Worm (Caenorhabditis elegans) whole organism, dauer: ENCODE results near the gene T10D4.14.
"Not testable (repeated sequence)": the region's sequence is repeated elsewhere in the genome, so short reads cannot be mapped to it uniquely, and the experiment has no call there.

Source experiments
- unc-62 ChIP-seq: sonication (generic microtip); optimal IDR thresholded peaks from 2 replicates; lab custom pipeline; 2017; ENCODE audit warnings: missing biosample characterization, missing genetic modification reagents, missing genetic modification characterization

Gene T10D4.14

DNA sequence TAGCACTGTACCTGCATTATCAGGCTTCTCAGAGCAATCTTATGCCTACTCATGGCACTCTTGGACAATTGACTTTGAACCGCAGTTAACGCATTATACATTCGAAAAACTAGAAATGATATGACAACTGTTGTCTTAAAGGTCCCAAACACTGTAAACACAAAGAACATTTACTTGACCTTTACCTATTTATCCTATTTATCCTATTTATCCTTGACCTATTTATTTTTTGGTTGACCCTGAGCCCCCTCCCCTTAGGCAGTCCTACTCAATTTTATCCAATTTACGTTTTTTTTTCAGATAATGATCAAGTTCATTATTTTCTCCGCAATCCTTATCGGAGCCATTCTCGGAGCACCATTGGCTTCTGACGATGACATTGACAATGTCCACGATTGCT is at the start of gene T10D4.14, which contains the start of gene T10D4.19:
T10D4.14 (minus strand) TSS at position 101 of the 400 bp plus-strand sequence.
T10D4.19 (plus strand) TSS at position 304 of the 400 bp plus-strand sequence.
- TF ChIP-seq unc-62 (GFP tag; lab: Kevin White, UChicago): no peak

DNA sequence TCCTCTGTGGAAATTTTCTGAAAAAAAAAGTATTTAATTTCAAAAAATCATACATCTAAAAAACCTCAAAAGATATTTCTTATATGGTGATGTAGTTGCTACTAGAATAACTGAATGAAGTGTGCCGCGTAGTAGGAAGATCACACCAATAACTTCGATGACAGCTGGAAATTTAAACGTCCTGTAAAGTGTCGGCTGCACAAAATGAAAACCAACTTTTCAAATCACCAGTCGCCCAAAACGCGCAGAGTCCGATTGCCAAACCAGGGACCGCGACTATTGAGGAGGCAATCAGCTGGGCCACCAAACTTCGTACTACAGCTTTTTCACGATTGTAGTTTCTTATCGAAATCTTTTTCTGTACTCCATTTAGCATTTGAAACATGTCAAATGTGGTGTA is 49.7 kb upstream of the T10D4.14 start, which contains the start of gene sri-48:
sri-48 (minus strand) TSS at position 101 of the 400 bp plus-strand sequence.
- not testable (repeated sequence) for TF ChIP-seq unc-62 (GFP tag; lab: Kevin White, UChicago)

DNA sequence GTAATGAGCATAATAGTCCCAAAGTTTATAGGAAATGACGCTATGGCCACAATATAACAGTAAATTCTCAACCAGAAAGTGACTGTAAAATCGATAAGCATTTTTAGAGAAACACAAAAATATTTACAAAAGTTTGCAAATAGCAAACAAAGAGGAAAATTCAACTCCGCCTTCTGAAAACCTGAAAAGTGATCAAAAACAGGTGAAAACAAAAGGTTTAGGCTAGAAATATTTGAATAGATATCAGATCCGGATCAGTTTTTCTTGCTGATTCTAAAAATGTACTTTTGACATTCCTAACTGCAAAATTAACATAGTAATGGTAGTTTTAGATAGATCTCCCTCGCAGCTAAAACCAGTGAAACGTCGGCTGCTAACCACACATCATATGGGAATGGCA is 47.5 kb upstream of the T10D4.14 start, which contains the start of gene sri-51:
sri-51 (minus strand) TSS at position 101 of the 400 bp plus-strand sequence.
- no peak for TF ChIP-seq unc-62 (GFP tag; lab: Kevin White, UChicago)

DNA sequence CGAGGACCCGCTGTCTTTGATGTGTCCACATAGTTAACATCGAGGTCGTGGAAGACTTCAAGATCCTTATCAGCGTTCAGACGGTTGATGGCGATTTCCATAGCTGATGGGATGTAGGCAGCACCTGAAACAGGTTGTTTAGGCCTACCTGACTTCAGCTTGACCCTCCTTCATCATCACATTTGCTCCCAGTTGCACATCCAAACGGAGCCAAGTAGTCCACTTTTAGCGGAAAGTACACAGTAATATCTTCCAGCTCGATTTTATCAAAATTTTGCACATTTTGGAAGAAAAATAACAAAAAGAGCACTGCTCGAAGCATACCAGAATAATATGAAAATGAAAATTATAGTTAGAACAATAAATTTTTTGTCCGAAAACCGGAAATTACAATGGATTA is 45.5 kb upstream of the T10D4.14 start, which contains the start of gene gcy-15:
gcy-15 (minus strand) TSS at position 101 of the 400 bp plus-strand sequence.
- TF ChIP-seq unc-62 (GFP tag; lab: Kevin White, UChicago): no peak

DNA sequence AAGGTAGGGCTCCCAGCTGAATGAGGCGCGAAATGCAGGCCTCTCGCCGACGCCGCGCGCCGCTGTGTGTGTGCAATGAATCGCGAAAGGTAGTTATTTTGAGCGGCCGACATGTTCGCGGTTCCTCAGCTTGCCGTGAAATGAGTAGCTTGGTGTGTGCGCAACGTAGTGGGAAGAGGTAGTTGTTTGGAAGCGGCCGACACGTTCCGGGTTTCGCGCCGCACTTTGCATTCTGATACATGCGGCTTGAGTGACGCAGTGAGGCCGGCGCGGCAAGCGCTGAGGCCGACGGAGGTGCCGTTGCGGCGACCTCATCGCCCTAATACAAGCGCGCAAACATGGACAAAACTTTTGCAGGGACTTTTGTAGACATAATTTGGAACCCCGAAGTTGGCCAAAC is 44.2 kb upstream of the T10D4.14 start:
- no peak for TF ChIP-seq unc-62 (GFP tag; lab: Kevin White, UChicago)

DNA sequence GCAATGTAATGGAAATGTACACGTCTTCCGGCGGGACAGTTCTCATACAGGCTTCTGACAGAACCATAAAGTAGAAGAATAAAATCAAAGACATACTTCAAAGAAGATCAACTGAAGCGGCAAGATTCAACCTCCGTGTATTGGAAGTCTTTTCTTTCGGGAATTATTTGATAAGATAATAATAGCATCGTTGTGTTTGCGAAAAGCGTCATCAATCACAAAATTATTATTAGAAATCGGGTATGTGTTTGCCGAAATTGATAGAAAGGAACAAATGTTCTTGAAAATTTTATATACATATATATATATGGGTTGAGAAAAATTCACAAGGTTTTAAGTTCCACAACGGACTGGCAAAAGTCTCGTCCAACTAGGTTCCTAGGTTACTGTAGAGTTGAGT is 40.0 kb upstream of the T10D4.14 start, which contains the start of gene Y27F2A.9:
Y27F2A.9 (minus strand) TSS at position 101 of the 400 bp plus-strand sequence.
- not testable (repeated sequence) for TF ChIP-seq unc-62 (GFP tag; lab: Kevin White, UChicago)

DNA sequence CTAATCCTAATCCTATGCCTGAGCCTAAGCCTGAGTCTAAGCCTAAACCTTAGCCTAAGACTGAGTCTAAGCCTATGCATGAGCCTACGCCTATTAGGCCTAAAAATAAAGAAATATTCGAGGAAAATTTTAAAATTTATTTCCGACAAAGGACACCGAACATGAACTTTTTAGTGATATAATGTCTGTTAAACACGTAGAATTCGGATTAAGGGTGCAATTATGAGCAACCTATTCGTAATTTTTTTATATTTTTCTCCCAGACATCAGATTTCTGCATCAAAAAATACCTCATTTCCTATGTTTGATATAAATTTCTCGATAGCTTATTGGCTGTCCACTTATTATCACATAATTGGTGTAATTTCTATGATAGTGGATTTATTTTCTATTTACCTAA is 37.5 kb upstream of the T10D4.14 start, which contains the start of gene Y27F2A.11:
Y27F2A.11 (plus strand) TSS at position 301 of the 400 bp plus-strand sequence.
- not testable (repeated sequence) for TF ChIP-seq unc-62 (GFP tag; lab: Kevin White, UChicago)

DNA sequence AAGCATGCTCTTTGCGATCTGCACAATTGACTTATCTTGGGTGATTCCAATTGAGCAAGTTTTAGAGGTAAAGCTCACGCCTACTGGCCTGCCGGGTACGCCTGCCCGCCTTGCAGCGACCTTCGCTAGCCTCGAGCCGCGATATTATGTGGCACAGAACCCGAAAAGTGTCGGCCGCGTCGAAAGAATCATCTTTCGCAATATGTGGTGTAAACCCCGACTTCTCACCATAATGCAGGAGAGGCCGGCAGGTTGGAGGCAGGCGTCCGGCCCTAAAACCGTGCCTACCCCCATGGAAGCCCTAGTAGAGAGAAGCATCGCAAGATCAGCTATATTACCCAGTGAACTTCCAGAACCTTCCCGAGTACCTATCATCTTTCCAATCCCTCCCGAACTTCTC is 34.3 kb upstream of the T10D4.14 start:
- no peak for TF ChIP-seq unc-62 (GFP tag; lab: Kevin White, UChicago)

DNA sequence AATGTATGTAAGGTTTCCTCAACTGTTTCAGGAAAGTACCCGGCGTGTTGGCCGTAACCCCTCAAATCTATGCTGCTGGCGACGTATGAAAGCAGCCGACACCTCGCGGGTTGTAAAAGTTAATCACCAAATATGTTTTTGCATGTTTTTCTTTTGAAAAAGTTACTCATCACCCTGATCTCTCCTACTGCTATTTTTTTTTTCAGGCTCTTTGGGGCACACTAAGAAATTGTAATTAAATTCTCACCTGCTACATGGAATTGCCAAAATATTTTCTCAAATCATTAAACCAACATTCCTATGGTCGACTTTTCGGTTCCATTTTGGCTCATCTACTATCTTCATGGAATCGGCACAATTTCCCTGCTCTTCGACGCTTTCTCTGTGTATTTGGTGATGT is 33.3 kb upstream of the T10D4.14 start, which contains the start of gene sri-78:
sri-78 (plus strand) TSS at position 301 of the 400 bp plus-strand sequence.
- not testable (repeated sequence) for TF ChIP-seq unc-62 (GFP tag; lab: Kevin White, UChicago)

DNA sequence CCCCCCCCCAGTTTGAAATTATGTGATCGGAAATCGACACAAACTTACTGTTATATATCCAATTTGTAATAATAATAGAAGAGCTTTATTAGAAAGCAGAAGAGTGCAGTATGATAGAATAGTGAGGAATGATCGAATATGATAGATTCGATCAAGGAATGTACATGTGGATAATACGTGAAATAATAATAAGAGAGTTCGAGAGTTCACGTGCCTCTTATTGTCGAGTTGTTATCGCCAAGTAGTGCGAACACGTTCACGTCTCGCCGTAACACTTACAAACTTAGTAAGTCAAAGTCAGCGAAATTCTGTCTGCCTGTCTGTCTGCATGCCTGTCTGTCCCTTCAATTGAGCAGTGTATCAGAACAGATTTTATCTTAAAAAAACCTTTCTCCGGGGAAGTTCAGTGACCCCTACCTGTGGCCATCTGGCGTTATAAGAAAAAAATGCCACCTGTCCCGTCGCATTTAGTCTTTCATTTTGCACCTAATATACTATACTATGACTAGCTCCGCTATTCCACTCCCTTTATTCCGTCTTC is 31.9 kb upstream of the T10D4.14 start, which contains the start of the genes Y27F2A.6 and Y27F2A.8:
Y27F2A.6 (minus strand) TSS at position 101 of the 541 bp plus-strand sequence.
Y27F2A.8 (plus strand) TSS at position 491 of the 541 bp plus-strand sequence.
- TF ChIP-seq unc-62 (GFP tag; lab: Kevin White, UChicago): not testable (repeated sequence)

DNA sequence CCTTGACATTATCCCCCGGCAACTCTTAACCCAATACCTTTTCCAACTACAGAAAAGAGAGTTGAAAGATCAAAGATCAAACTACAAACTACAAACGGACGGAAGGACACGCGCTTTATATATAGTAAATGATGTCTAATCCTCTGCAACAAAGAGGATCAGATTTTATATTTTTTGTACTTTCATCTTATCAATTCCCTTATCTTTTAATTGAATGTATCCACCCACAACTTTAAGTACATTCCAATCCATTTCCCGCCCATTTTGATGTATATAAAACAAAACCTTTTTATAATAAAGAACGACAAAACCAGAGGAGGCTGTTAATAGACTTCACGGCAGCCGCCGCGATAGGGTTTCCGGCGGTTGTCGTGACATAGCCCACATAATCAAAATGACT is 26.1 kb upstream of the T10D4.14 start, which contains the start of gene sri-40:
sri-40 (plus strand) TSS at position 301 of the 400 bp plus-strand sequence.
- TF ChIP-seq unc-62 (GFP tag; lab: Kevin White, UChicago): not testable (repeated sequence)

DNA sequence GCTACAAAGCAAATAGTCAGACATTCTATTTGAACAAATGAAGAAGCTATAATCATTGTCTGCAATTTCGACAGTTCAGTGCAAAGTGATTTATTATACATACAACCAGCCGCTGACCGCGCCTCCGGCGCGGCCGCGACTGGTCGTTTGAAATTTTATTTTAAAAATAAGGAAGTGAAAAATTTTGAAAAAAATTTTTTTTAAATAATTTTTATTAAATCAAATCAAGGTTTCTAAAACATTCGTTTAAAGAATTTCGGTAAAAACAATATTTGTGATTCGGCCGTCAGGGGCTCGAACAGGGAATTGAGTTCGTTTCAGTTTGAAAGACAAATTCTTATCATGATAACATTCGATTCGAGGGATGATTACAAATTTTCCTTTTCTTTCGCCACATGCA is 20.7 kb upstream of the T10D4.14 start, which contains the start of gene Y27F2A.10:
Y27F2A.10 (minus strand) TSS at position 101 of the 400 bp plus-strand sequence.
- TF ChIP-seq unc-62 (GFP tag; lab: Kevin White, UChicago): no peak

DNA sequence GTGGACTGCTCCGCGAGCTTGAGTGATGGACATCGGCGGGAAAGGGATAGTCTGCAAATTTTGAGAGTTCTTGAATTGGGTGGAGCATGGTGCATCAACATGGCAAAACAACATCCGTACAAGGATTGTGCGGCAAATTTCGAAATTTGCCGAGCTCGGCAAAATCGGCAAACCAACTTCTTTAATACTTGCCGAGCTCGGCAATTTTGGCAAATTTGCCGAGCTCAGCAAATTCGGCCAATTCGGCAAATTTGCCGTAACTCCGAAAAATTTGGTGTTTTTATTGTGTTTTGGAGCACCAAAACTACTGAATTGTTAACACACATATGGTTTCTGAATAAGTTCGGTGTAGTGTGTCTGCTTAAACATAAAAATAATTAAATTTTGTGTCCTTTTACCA is 18.6 kb upstream of the T10D4.14 start, which contains the start of gene fbxc-55:
fbxc-55 (minus strand) TSS at position 101 of the 400 bp plus-strand sequence.
- no peak for TF ChIP-seq unc-62 (GFP tag; lab: Kevin White, UChicago)

DNA sequence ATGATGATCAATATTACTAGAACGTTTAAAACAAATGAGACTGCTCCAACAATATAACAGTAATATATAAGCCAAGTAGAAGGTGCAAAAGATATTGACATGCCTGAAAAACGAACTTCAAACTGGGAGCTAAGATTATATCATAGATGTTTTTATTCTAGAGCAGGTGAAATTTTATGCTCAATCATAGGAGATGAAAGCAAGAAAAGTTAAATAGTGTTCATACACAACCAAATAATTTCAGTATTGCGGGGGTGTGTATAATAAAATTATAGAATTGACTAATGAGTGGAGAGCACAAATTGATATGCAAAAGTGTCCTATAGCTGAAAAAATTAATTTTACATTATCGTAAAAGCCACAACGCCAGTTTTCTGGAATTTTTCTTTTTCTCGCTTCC is 7.5 kb upstream of the T10D4.14 start, which contains the start of gene sri-34:
sri-34 (minus strand) TSS at position 101 of the 400 bp plus-strand sequence.
- no peak for TF ChIP-seq unc-62 (GFP tag; lab: Kevin White, UChicago)

DNA sequence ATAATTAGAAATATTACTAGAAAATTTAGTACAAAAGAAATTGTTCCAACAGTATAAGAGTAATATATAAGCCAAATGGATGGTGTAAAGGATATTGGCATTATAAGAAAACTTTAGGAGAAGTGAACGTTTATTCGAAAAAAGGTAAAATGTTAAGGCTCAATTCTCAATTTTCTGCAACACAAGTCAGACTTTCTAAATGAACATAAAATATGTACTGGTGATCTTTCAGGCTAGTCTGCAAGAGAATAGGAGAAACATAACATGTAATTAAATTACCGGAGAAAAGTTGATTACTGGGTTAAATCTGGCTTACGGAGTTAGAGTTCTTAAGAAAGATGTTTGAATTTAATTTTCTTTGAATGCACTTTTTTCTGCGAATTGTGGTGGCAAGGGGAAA is 5.2 kb upstream of the T10D4.14 start, which contains the start of gene sri-33:
sri-33 (minus strand) TSS at position 101 of the 400 bp plus-strand sequence.
- no peak for TF ChIP-seq unc-62 (GFP tag; lab: Kevin White, UChicago)

DNA sequence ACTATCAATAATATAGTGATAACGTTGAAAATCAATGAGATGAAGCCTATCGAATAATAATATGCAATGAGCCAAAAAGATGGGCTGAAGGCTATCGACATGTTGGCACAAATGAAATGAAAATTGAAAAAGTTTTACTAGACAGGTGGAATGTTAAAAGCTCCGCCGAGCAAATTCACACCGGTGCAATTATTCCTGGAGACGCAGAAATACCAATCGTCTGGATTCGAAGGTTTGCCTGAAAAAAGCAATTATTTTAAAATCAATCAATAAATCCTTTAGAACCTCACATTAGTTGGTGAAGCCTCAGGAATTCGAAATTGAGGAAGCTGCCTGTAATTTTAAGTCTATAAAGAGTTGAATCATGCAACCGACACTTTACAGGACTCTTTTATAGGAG is 2.9 kb upstream of the T10D4.14 start, which contains the start of gene sri-32:
sri-32 (minus strand) TSS at position 101 of the 400 bp plus-strand sequence.
- TF ChIP-seq unc-62 (GFP tag; lab: Kevin White, UChicago): no peak
